Worm (Caenorhabditis elegans) whole organism, L3 larva: ENCODE measurements around the gene mltn-9.

Source experiments
- fkh-10 ChIP-seq: sonication (generic microtip); optimal IDR thresholded peaks from 2 replicates; lab custom pipeline; 2017; ENCODE audit warnings: missing biosample characterization, missing genetic modification reagents, missing genetic modification characterization
- nhr-11 ChIP-seq: fragments of 150-350 bp; optimal IDR thresholded peaks from 2 replicates; lab custom pipeline; 2014; ENCODE audit warnings: missing biosample characterization, missing genetic modification characterization
- snpc-4 ChIP-seq: fragments of 150-350 bp; optimal IDR thresholded peaks from 2 replicates; lab custom pipeline; 2014; ENCODE audit warnings: missing biosample characterization, missing genetic modification characterization
- unc-62 ChIP-seq: fragments of 150-350 bp; sonication (generic microtip); optimal IDR thresholded peaks from 4 replicates; lab custom pipeline; 2014; ENCODE audit warnings: missing biosample characterization, missing genetic modification reagents, missing genetic modification characterization

DNA sequence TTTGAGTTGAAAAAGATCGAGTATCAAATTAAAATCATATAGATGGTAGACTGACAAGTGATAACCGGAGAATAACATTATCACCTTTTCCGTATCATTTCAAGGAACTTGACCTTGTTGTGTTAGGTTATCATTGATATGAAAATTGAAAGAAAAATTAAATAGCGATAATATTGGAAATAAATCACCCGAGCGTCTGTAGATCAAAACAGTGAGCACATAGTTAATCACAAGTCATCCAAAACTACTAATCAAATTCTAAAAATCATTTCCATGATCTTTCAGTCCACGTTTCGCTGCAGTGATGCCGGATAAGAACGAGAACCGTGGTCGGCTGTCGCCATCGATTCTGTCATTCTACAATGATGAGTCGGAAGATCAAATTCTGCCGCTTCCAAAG lies 4.0 kb downstream of the mltn-9 start:
- TF ChIP-seq snpc-4 (tag; lab: Kevin White, UChicago) (no peak), fkh-10 (no peak), unc-62 (GFP tag; lab: Kevin White, UChicago) (no peak), nhr-11 (tag; lab: Kevin White, UChicago) (no peak)
